Worm (Caenorhabditis elegans) whole organism, mixed stage, embryonic: ENCODE measurements around the gene bath-9.

ENCODE experiments used
- mep-1 ChIP-seq: fragments of 150-350 bp; optimal IDR thresholded peaks from 2 replicates; lab custom pipeline; 2017; ENCODE audit warnings: missing biosample characterization, missing genetic modification reagents, missing genetic modification characterization, inconsistent platforms
- nhr-12 ChIP-seq: fragments of 150-350 bp; optimal IDR thresholded peaks from 2 replicates; lab custom pipeline; 2014; ENCODE audit warnings: missing biosample characterization, missing genetic modification characterization
- nhr-237 ChIP-seq: fragments of 150-350 bp; optimal IDR thresholded peaks from 2 replicates; lab custom pipeline; 2014; ENCODE audit warnings: missing biosample characterization, missing genetic modification characterization
- snpc-4 ChIP-seq: fragments of 150-350 bp; optimal IDR thresholded peaks from 2 replicates; lab custom pipeline; 2014; ENCODE audit warnings: missing biosample characterization, missing genetic modification characterization

ce11 chrII:3338556-3338955 is 38.3 kb upstream of the bath-9 start, which contains the start of gene F14D2.7:
- TF ChIP-seq nhr-12 (tag; lab: Kevin White, UChicago) (no peak), snpc-4 (tag; lab: Kevin White, UChicago) (no peak), nhr-237 (tag; lab: Kevin White, UChicago) (no peak), mep-1 (no peak)
